Fruit fly (Drosophila melanogaster): ENCODE data around the gene PolQ.

dm6 chr3R:12723759-12724158 lies 11.7 kb upstream of the PolQ start:
- TF ChIP-seq CG10348 (GFP tag; IDR thresholded peaks at IDR 0.05) = no peak
- TF ChIP-seq CG13204 (GFP tag; optimal IDR thresholded peaks at IDR 0.05) = no peak
- no peak for TF ChIP-seq CG17806 (tag; optimal IDR thresholded peaks at IDR 0.05)
- no peak for TF ChIP-seq CG32121 (GFP tag; IDR thresholded peaks at IDR 0.05)
- no peak for TF ChIP-seq CG12605 (GFP tag; IDR thresholded peaks at IDR 0.05)
- TF ChIP-seq Pif1A (GFP tag; optimal IDR thresholded peaks at IDR 0.05) = no peak
- no peak for TF ChIP-seq EcR (GFP tag; optimal IDR thresholded peaks at IDR 0.05)
- no peak for TF ChIP-seq CG15710 (tag; optimal IDR thresholded peaks at IDR 0.05)

All from whole organism, pupa.